Worm (Caenorhabditis elegans) whole organism, L1 larva: ENCODE results near the gene dos-2.
A peak's percentile ranks its signal among the peaks of the same experiment; 100 is the strongest.

ENCODE experiments used
- C34B4.2 ChIP-seq: sonication (generic microtip); optimal IDR thresholded peaks from 2 replicates; lab custom pipeline; 2017; ENCODE audit warnings: mild to moderate bottlenecking, missing genetic modification characterization, missing compliant biosample characterization
- F16B12.6 ChIP-seq: fragments of 150-350 bp; optimal IDR thresholded peaks from 2 replicates; lab custom pipeline; 2014; ENCODE audit warnings: missing biosample characterization, missing genetic modification characterization
- ama-1 ChIP-seq: fragments of 150-350 bp; optimal IDR thresholded peaks from 2 replicates; lab custom pipeline; 2014
- blmp-1 ChIP-seq: fragments of 150-350 bp; optimal IDR thresholded peaks from 2 replicates; lab custom pipeline; 2014; ENCODE audit warnings: missing biosample characterization, missing genetic modification characterization
- ceh-8 ChIP-seq: fragments of 200-800 bp; sonication (Bioruptor generic); optimal IDR thresholded peaks from 2 replicates; lab custom pipeline; 2018; ENCODE audit warnings: mild to moderate bottlenecking, missing genetic modification characterization, moderate library complexity, missing compliant biosample characterization
- ceh-88 ChIP-seq: fragments of 200-800 bp; sonication (Bioruptor generic); IDR thresholded peaks from 2 replicates; pipeline ENCODE4 v1.3.6; 2022; ENCODE audit warnings: missing genetic modification characterization, missing compliant biosample characterization
- dpl-1 ChIP-seq, 3 experiments: fragments of 150-350 bp in 2 of 3; sonication (generic microtip) in 1 of 3; optimal IDR thresholded peaks; 2 replicates each; lab custom pipeline; 2014 to 2017; ENCODE audit warnings: missing biosample characterization in 3 of 3, missing genetic modification characterization in 3 of 3, missing genetic modification reagents in 3 of 3
- dsc-1 ChIP-seq: sonication (generic microtip); optimal IDR thresholded peaks from 2 replicates; lab custom pipeline; 2016; ENCODE audit warnings: mild to moderate bottlenecking, missing genetic modification characterization, missing compliant biosample characterization
- efl-1 ChIP-seq, 4 experiments: fragments of 150-350 bp; optimal IDR thresholded peaks in 3 of 4; peaks in 1 of 4; 1 replicate in 1 of 4; 2 replicates in 3 of 4; lab custom pipeline; 2014; ENCODE audit warnings: missing biosample characterization in 2 of 4, missing genetic modification characterization in 2 of 4, missing genetic modification reagents in 2 of 4
- egl-13 ChIP-seq: sonication (generic microtip); optimal IDR thresholded peaks from 2 replicates; lab custom pipeline; 2016; ENCODE audit warnings: missing genotype, missing genetic modification reagents, missing genetic modification characterization, missing compliant biosample characterization
- egl-27 ChIP-seq, 2 experiments: fragments of 150-350 bp in 1 of 2; sonication (generic microtip); optimal IDR thresholded peaks; 3 replicates each; lab custom pipeline; 2017 to 2018; ENCODE audit warnings: missing biosample characterization in 2 of 2, missing genetic modification characterization in 2 of 2, missing genetic modification reagents in 2 of 2
- elt-3 ChIP-seq, 6 experiments: fragments of 150-350 bp in 1 of 6; sonication (generic microtip); optimal IDR thresholded peaks; 2 replicates each; lab custom pipeline; 2017 to 2018; ENCODE audit warnings: missing biosample characterization in 6 of 6, missing genetic modification characterization in 6 of 6, inconsistent platforms in 1 of 6
- ets-5 ChIP-seq: fragments of 200-800 bp; sonication (Bioruptor generic); IDR thresholded peaks from 2 replicates; pipeline ENCODE4 v1.3.6; 2022; ENCODE audit warnings: missing genetic modification characterization, missing compliant biosample characterization
- fkh-10 ChIP-seq: sonication (generic microtip); optimal IDR thresholded peaks from 2 replicates; lab custom pipeline; 2017; ENCODE audit warnings: missing biosample characterization, missing genetic modification reagents, missing genetic modification characterization
- fkh-4 ChIP-seq: sonication (generic microtip); optimal IDR thresholded peaks from 2 replicates; lab custom pipeline; 2016; ENCODE audit warnings: missing compliant biosample characterization, missing genetic modification characterization, borderline replicate concordance
- fkh-8 ChIP-seq: sonication (generic microtip); optimal IDR thresholded peaks from 2 replicates; lab custom pipeline; 2016; ENCODE audit warnings: mild to moderate bottlenecking, missing genetic modification characterization, missing compliant biosample characterization
- fos-1 ChIP-seq: fragments of 150-350 bp; optimal IDR thresholded peaks from 2 replicates; lab custom pipeline; 2014; ENCODE audit warnings: missing biosample characterization, missing genetic modification characterization
- grh-1 ChIP-seq: fragments of 200-800 bp; sonication (Bioruptor generic); IDR thresholded peaks from 2 replicates; pipeline ENCODE4 v1.3.6; 2022; ENCODE audit warnings: missing genetic modification reagents, missing genetic modification characterization, missing compliant biosample characterization
- hlh-4 ChIP-seq: sonication (generic microtip); optimal IDR thresholded peaks from 2 replicates; lab custom pipeline; 2016; ENCODE audit warnings: mild to moderate bottlenecking, missing genetic modification characterization, missing compliant biosample characterization
- hpl-2 ChIP-seq: fragments of 150-350 bp; optimal IDR thresholded peaks from 2 replicates; lab custom pipeline; 2014; ENCODE audit warnings: missing biosample characterization, missing genetic modification reagents, missing genetic modification characterization
- isw-1 ChIP-seq: fragments of 200-800 bp; sonication (Bioruptor generic); IDR thresholded peaks from 2 replicates; pipeline ENCODE4 v1.3.6; 2022; ENCODE audit warnings: missing genetic modification characterization, missing compliant biosample characterization
- jun-1 ChIP-seq: fragments of 150-350 bp; optimal IDR thresholded peaks from 2 replicates; lab custom pipeline; 2014; ENCODE audit warnings: missing biosample characterization, missing genetic modification reagents, missing genetic modification characterization
- lin-14 ChIP-seq: fragments of 200-800 bp; sonication (Bioruptor generic); optimal IDR thresholded peaks from 2 replicates; lab custom pipeline; 2018; ENCODE audit warnings: mild to moderate bottlenecking, missing genetic modification characterization, moderate library complexity, missing compliant biosample characterization
- lin-35 ChIP-seq, 2 experiments: fragments of 150-350 bp; optimal IDR thresholded peaks; 2 replicates each; lab custom pipeline; 2014; ENCODE audit warnings: missing biosample characterization in 2 of 2, missing genetic modification characterization in 2 of 2, missing genetic modification reagents in 2 of 2
- lin-39 ChIP-seq: fragments of 150-350 bp; optimal IDR thresholded peaks from 2 replicates; lab custom pipeline; 2014; ENCODE audit warnings: missing biosample characterization, missing genetic modification reagents, missing genetic modification characterization
- lsy-2 ChIP-seq, 2 experiments: fragments of 150-350 bp; optimal IDR thresholded peaks; 2 replicates each; lab custom pipeline; 2014; ENCODE audit warnings: missing biosample characterization in 2 of 2, missing genetic modification characterization in 2 of 2
- mef-2 ChIP-seq: fragments of 150-350 bp; optimal IDR thresholded peaks from 2 replicates; lab custom pipeline; 2014; ENCODE audit warnings: missing biosample characterization, missing genetic modification characterization
- mep-1 ChIP-seq: fragments of 150-350 bp; optimal IDR thresholded peaks from 2 replicates; lab custom pipeline; 2014; ENCODE audit warnings: missing biosample characterization, missing genetic modification characterization
- nhr-12 ChIP-seq: sonication (generic microtip); optimal IDR thresholded peaks from 2 replicates; lab custom pipeline; 2017; ENCODE audit warnings: missing biosample characterization, missing genetic modification characterization
- nhr-19 ChIP-seq: fragments of 200-800 bp; sonication (Bioruptor generic); conservative IDR thresholded peaks from 2 replicates; pipeline ENCODE4 v1.3.6; 2022; ENCODE audit warnings: missing genetic modification characterization, missing compliant biosample characterization
- nhr-20 ChIP-seq: sonication (generic microtip); optimal IDR thresholded peaks from 2 replicates; lab custom pipeline; 2016; ENCODE audit warnings: mild to moderate bottlenecking, missing genetic modification characterization, missing compliant biosample characterization
- nhr-71 ChIP-seq: sonication (generic microtip); optimal IDR thresholded peaks from 2 replicates; lab custom pipeline; 2016; ENCODE audit warnings: mild to moderate bottlenecking, missing genetic modification characterization, moderate library complexity, missing compliant biosample characterization
- nhr-77 ChIP-seq: fragments of 150-350 bp; optimal IDR thresholded peaks from 2 replicates; lab custom pipeline; 2014; ENCODE audit warnings: missing biosample characterization, missing genetic modification characterization
- nhr-84 ChIP-seq: sonication (generic microtip); optimal IDR thresholded peaks from 2 replicates; lab custom pipeline; 2017; ENCODE audit warnings: missing biosample characterization, missing genetic modification characterization
- nhr-85 ChIP-seq: sonication (generic microtip); peaks from one replicate; lab custom pipeline; 2016; ENCODE audit warnings: missing genetic modification characterization, inconsistent platforms, missing compliant biosample characterization
- nhr-90 ChIP-seq: sonication (generic microtip); optimal IDR thresholded peaks from 2 replicates; lab custom pipeline; 2016; ENCODE audit warnings: mild to moderate bottlenecking, missing genetic modification characterization, missing compliant biosample characterization; ENCODE audit not compliant: poor library complexity
- rnt-1 ChIP-seq: sonication (generic microtip); optimal IDR thresholded peaks from 2 replicates; lab custom pipeline; 2016; ENCODE audit warnings: mild to moderate bottlenecking, missing genetic modification characterization, moderate library complexity, missing compliant biosample characterization
- snu-23 ChIP-seq: sonication (generic microtip); optimal IDR thresholded peaks from 2 replicates; lab custom pipeline; 2016; ENCODE audit warnings: missing genetic modification characterization, missing compliant biosample characterization
- sup-37 ChIP-seq: fragments of 200-800 bp; sonication (Bioruptor generic); optimal IDR thresholded peaks from 2 replicates; lab custom pipeline; 2018; ENCODE audit warnings: mild to moderate bottlenecking, missing genetic modification characterization, missing compliant biosample characterization
- swsn-7 ChIP-seq: sonication (generic microtip); optimal IDR thresholded peaks from 2 replicates; lab custom pipeline; 2016; ENCODE audit warnings: missing genetic modification characterization, missing compliant biosample characterization
- tbx-2 ChIP-seq: sonication (generic microtip); optimal IDR thresholded peaks from 2 replicates; lab custom pipeline; 2016; ENCODE audit warnings: missing genetic modification characterization, missing compliant biosample characterization
- unc-62 ChIP-seq: fragments of 150-350 bp; optimal IDR thresholded peaks from 2 replicates; lab custom pipeline; 2014; ENCODE audit warnings: missing biosample characterization, missing genetic modification reagents, missing genetic modification characterization
- xbp-1 ChIP-seq: sonication (generic microtip); optimal IDR thresholded peaks from 2 replicates; lab custom pipeline; 2016; ENCODE audit warnings: missing genetic modification characterization, missing compliant biosample characterization
- ztf-11 ChIP-seq, 2 experiments: sonication (generic microtip); optimal IDR thresholded peaks; 2 replicates each; lab custom pipeline; 2016 to 2017; ENCODE audit warnings: missing genetic modification characterization in 2 of 2, missing biosample characterization in 1 of 2, missing compliant biosample characterization in 1 of 2
- ztf-4 ChIP-seq: fragments of 150-350 bp; optimal IDR thresholded peaks from 2 replicates; lab custom pipeline; 2014; ENCODE audit warnings: missing biosample characterization, missing genetic modification characterization

dos-2 gene

ce11 chrII:3948507-3948906 lies 27.5 kb upstream of the dos-2 start:
- no peak for TF ChIP-seq ztf-11 (tag; optimal IDR thresholded peaks at IDR 0.05; lab: Kevin White, UChicago)
- TF ChIP-seq lin-35 (GFP tag; optimal IDR thresholded peaks at IDR 0.05; lab: Kevin White, UChicago), result no peak
- TF ChIP-seq sup-37 (GFP tag; lab: Kevin White, UChicago), result no peak
- TF ChIP-seq hlh-4 (tag; lab: Kevin White, UChicago), result no peak
- no peak for TF ChIP-seq ceh-8 (GFP tag; lab: Kevin White, UChicago)
- TF ChIP-seq fkh-10 (GFP tag; lab: Kevin White, UChicago), result peak; percentile 47
- TF ChIP-seq lsy-2 (tag; optimal IDR thresholded peaks at IDR 0.05; lab: Kevin White, UChicago), result peak in 1 of 2 experiments; percentile 12
- TF ChIP-seq hpl-2, result no peak
- TF ChIP-seq nhr-77 (tag; lab: Kevin White, UChicago), result no peak
- TF ChIP-seq lin-14 (GFP tag; lab: Kevin White, UChicago), result peak; percentile 66

- TF ChIP-seq rnt-1 (tag; lab: Kevin White, UChicago), result no peak
- TF ChIP-seq ztf-4, result no peak
- no peak for TF ChIP-seq nhr-77 (tag; lab: Kevin White, UChicago)
- no peak for TF ChIP-seq ets-5
- no peak for TF ChIP-seq dsc-1 (tag; lab: Kevin White, UChicago)
- no peak for TF ChIP-seq hpl-2
- TF ChIP-seq nhr-19 (GFP tag; lab: Robert Waterston, UW), result no peak
- TF ChIP-seq xbp-1 (tag; lab: Kevin White, UChicago), result no peak
- TF ChIP-seq ama-1, result no peak
- TF ChIP-seq unc-62 (GFP tag; lab: Kevin White, UChicago), result no peak
- no peak for TF ChIP-seq mep-1
- no peak for TF ChIP-seq egl-27 (tag; optimal IDR thresholded peaks at IDR 0.05; lab: Kevin White, UChicago)
- TF ChIP-seq dpl-1 (GFP tag; optimal IDR thresholded peaks at IDR 0.05; lab: Kevin White, UChicago), result no peak
- TF ChIP-seq nhr-84 (tag; lab: Kevin White, UChicago), result no peak
- no peak for TF ChIP-seq ztf-11 (tag; optimal IDR thresholded peaks at IDR 0.05; lab: Kevin White, UChicago)
- TF ChIP-seq hlh-4 (tag; lab: Kevin White, UChicago), result no peak
- no peak for TF ChIP-seq C34B4.2
- TF ChIP-seq isw-1 (GFP tag; lab: Robert Waterston, UW), result no peak
- no peak for TF ChIP-seq lin-39
- TF ChIP-seq lin-14 (GFP tag; lab: Kevin White, UChicago), result no peak
Measured at ce11 chrII:3950077-3950476, 26.0 kb upstream of the dos-2 start, which contains the start of gene sea-2. sea-2 (plus strand) TSS chrII:3950377.

DNA sequence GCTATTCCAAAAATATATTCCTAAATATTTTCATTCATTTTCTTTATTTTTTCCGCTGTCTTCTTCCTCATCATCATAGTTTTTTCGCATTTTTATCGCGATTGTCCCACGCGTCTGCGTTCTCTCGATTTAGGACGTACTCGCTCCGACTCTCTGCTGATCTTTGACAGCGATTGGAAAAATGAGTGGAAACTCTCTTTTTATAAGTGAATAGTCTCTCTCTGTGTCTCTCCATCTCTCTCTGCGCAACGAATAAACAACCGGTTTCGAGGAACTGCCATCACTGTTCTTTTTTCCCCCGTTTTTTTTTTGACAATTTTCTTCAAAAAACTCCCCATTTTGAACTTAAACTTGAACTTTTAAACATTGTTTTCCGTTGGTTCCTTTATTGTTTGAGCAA lies 24.7 kb upstream of the dos-2 start:
- TF ChIP-seq nhr-20 (tag; lab: Kevin White, UChicago) (peak; percentile 59), nhr-77 (tag; lab: Kevin White, UChicago) (peak; percentile 6), grh-1 (GFP tag; lab: Robert Waterston, UW) (peak; percentile 90), sup-37 (GFP tag; lab: Kevin White, UChicago) (no peak), egl-27 (tag; optimal IDR thresholded peaks at IDR 0.05; lab: Kevin White, UChicago) (no peak), fos-1 (tag; lab: Kevin White, UChicago) (peak; percentile 20), rnt-1 (tag; lab: Kevin White, UChicago) (peak; percentile 10), nhr-12 (tag; lab: Kevin White, UChicago) (no peak), ceh-88 (GFP tag; lab: Robert Waterston, UW) (no peak), dpl-1 (GFP tag; optimal IDR thresholded peaks at IDR 0.05; lab: Kevin White, UChicago) (peak in 1 of 3 experiments; percentile 19), jun-1 (tag; lab: Kevin White, UChicago) (peak; percentile 18), nhr-71 (tag; lab: Kevin White, UChicago) (peak; percentile 39), ama-1 (no peak), lin-14 (GFP tag; lab: Kevin White, UChicago) (peak; percentile 85), fkh-4 (tag; lab: Kevin White, UChicago) (no peak), elt-3 (tag; optimal IDR thresholded peaks at IDR 0.05; lab: Kevin White, UChicago) (peak in 2 of 6 experiments; percentile 29 to 42), fkh-8 (tag; lab: Kevin White, UChicago) (no peak), mep-1 (peak; percentile 30), efl-1 (optimal IDR thresholded peaks at IDR 0.05; lab: Kevin White, UChicago) (peak in 1 of 2 experiments; percentile 28), efl-1 (GFP tag; optimal IDR thresholded peaks at IDR 0.05 in 1 of 2; lab: Kevin White, UChicago) (peak in 1 of 2 experiments; percentile 65), egl-13 (no peak), isw-1 (GFP tag; lab: Robert Waterston, UW) (no peak), tbx-2 (tag; lab: Kevin White, UChicago) (peak; percentile 33), swsn-7 (tag; lab: Kevin White, UChicago) (peak; percentile 1), lsy-2 (tag; optimal IDR thresholded peaks at IDR 0.05; lab: Kevin White, UChicago) (peak in 1 of 2 experiments; percentile 47), nhr-90 (tag; lab: Kevin White, UChicago) (no peak), snu-23 (GFP tag; lab: Kevin White, UChicago) (peak; percentile 51), F16B12.6 (tag; lab: Kevin White, UChicago) (no peak), lin-35 (GFP tag; optimal IDR thresholded peaks at IDR 0.05; lab: Kevin White, UChicago) (peak in 1 of 2 experiments; percentile 42), blmp-1 (tag; lab: Kevin White, UChicago) (peak; percentile 89), mef-2 (tag; lab: Kevin White, UChicago) (no peak), nhr-85 (peak; percentile 88)
